Fruit fly (Drosophila melanogaster) whole organism, embryonic: ENCODE results near the gene CG1463.

ENCODE experiments used
- Ada2b ChIP-seq: fragments of 200-800 bp; sonication (Bioruptor generic); IDR thresholded peaks from 2 replicates; pipeline ENCODE4 v1.3.6; 2022; ENCODE audit warnings: missing biosample characterization, missing genetic modification characterization
- Aef1 ChIP-seq: fragments of 200-800 bp; sonication (Bioruptor generic); IDR thresholded peaks from 3 replicates; pipeline ENCODE4 v1.3.6; 2022; ENCODE audit warnings: missing biosample characterization, missing genetic modification characterization
- Asciz ChIP-seq: fragments of 200-800 bp; sonication (Bioruptor generic); optimal IDR thresholded peaks from 2 replicates; lab custom pipeline; 2017; ENCODE audit warnings: missing biosample characterization, mild to moderate bottlenecking, missing genetic modification characterization, missing genetic modification reagents
- Atf6 ChIP-seq: fragments of 200-800 bp; sonication (Bioruptor generic); IDR thresholded peaks from 2 replicates; pipeline ENCODE4 v1.3.6; 2022; ENCODE audit warnings: missing biosample characterization, missing genetic modification characterization
- C15 ChIP-seq: fragments of 200-800 bp; sonication (Bioruptor generic); IDR thresholded peaks from 3 replicates; pipeline ENCODE4 v1.3.6; 2022; ENCODE audit warnings: missing biosample characterization, missing genetic modification characterization
- CG10147 ChIP-seq: fragments of 200-800 bp; sonication (Bioruptor generic); optimal IDR thresholded peaks from 2 replicates; lab custom pipeline; 2019; ENCODE audit warnings: missing biosample characterization, mild to moderate bottlenecking, missing genetic modification characterization, moderate library complexity
- CG10462 ChIP-seq: fragments of 200-800 bp; sonication (Bioruptor generic); optimal IDR thresholded peaks from 2 replicates; lab custom pipeline; 2016; ENCODE audit warnings: missing biosample characterization, missing genetic modification characterization
- CG10565 ChIP-seq: fragments of 200-800 bp; sonication (Bioruptor generic); optimal IDR thresholded peaks from 3 replicates; lab custom pipeline; 2016; ENCODE audit warnings: missing biosample characterization, mild to moderate bottlenecking, missing genetic modification characterization
- CG10959 ChIP-seq: fragments of 200-800 bp; sonication (Bioruptor generic); IDR thresholded peaks from 2 replicates; pipeline ENCODE4 v1.3.6; 2022; ENCODE audit warnings: missing biosample characterization, missing genetic modification characterization
- CG13287 ChIP-seq: fragments of 200-800 bp; sonication (Bioruptor generic); IDR thresholded peaks from 2 replicates; pipeline ENCODE4 v1.3.6; 2022; ENCODE audit warnings: missing biosample characterization, missing genetic modification characterization; ENCODE audit not compliant: partially characterized antibody
- CG1647 ChIP-seq: fragments of 200-800 bp; sonication (Bioruptor generic); optimal IDR thresholded peaks from 3 replicates; lab custom pipeline; 2016; ENCODE audit warnings: missing biosample characterization, missing genetic modification characterization
- CG17612 ChIP-seq: fragments of 200-800 bp; sonication (Bioruptor generic); IDR thresholded peaks from 2 replicates; pipeline ENCODE4 v1.3.6; 2022; ENCODE audit warnings: missing biosample characterization, missing genetic modification characterization
- CG1792 ChIP-seq: fragments of 200-800 bp; sonication (Bioruptor generic); optimal IDR thresholded peaks from 2 replicates; lab custom pipeline; 2016; ENCODE audit warnings: missing biosample characterization, missing genetic modification characterization
- CG2129 ChIP-seq: fragments of 200-800 bp; sonication (Bioruptor generic); IDR thresholded peaks from 2 replicates; pipeline ENCODE4 v1.3.6; 2022; ENCODE audit warnings: missing biosample characterization, missing genetic modification characterization; ENCODE audit not compliant: partially characterized antibody
- CG3281 ChIP-seq: fragments of 200-800 bp; sonication (Bioruptor generic); optimal IDR thresholded peaks from 3 replicates; lab custom pipeline; 2017; ENCODE audit warnings: missing biosample characterization, mild to moderate bottlenecking, missing genetic modification characterization
- CG33557 ChIP-seq: fragments of 200-800 bp; sonication (Bioruptor generic); optimal IDR thresholded peaks from 2 replicates; lab custom pipeline; 2019; ENCODE audit warnings: missing biosample characterization, mild to moderate bottlenecking, missing genetic modification characterization, moderate library complexity
- CG5245 ChIP-seq: fragments of 200-800 bp; sonication (Bioruptor generic); optimal IDR thresholded peaks from 3 replicates; lab custom pipeline; 2016; ENCODE audit warnings: missing biosample characterization, missing genetic modification characterization
- Camta ChIP-seq: fragments of 200-800 bp; sonication (Bioruptor generic); optimal IDR thresholded peaks from 2 replicates; lab custom pipeline; 2016; ENCODE audit warnings: missing biosample characterization, missing genetic modification characterization
- CkIIα-i1 ChIP-seq: fragments of 200-800 bp; sonication (Bioruptor generic); IDR thresholded peaks from 2 replicates; pipeline ENCODE4 v1.3.6; 2022; ENCODE audit warnings: missing biosample characterization, missing genetic modification characterization
- D19B ChIP-seq: fragments of 200-800 bp; sonication (Bioruptor generic); optimal IDR thresholded peaks from 2 replicates; lab custom pipeline; 2017; ENCODE audit warnings: missing biosample characterization, mild to moderate bottlenecking, missing genetic modification characterization
- Dbx ChIP-seq: fragments of 200-800 bp; sonication (Bioruptor generic); IDR thresholded peaks from 3 replicates; pipeline ENCODE4 v1.3.6; 2022; ENCODE audit warnings: missing biosample characterization, missing genetic modification characterization
- ERR ChIP-seq: fragments of 200-800 bp; sonication (Bioruptor generic); optimal IDR thresholded peaks from 2 replicates; lab custom pipeline; 2016; ENCODE audit warnings: missing biosample characterization, missing genetic modification characterization
- HLH3B ChIP-seq: fragments of 200-800 bp; sonication (Bioruptor generic); IDR thresholded peaks from 2 replicates; pipeline ENCODE4 v1.3.6; 2022; ENCODE audit warnings: missing biosample characterization, missing genetic modification characterization
- Hr39 ChIP-seq: fragments of >200 bp; optimal IDR thresholded peaks from 2 replicates; lab custom pipeline; 2017
- Lim3 ChIP-seq: fragments of 200-800 bp; sonication (Bioruptor generic); IDR thresholded peaks from 2 replicates; pipeline ENCODE4 v1.3.6; 2022; ENCODE audit warnings: missing biosample characterization, missing genetic modification characterization
- MESR4 ChIP-seq: fragments of 200-800 bp; sonication (Bioruptor generic); optimal IDR thresholded peaks from 2 replicates; lab custom pipeline; 2018; ENCODE audit warnings: missing biosample characterization, mild to moderate bottlenecking, missing genetic modification characterization, moderate library complexity
- Max ChIP-seq: fragments of 200-800 bp; sonication (Bioruptor generic); optimal IDR thresholded peaks from 2 replicates; lab custom pipeline; 2016; ENCODE audit warnings: missing biosample characterization, mild to moderate bottlenecking, missing genetic modification characterization
- Mes4 ChIP-seq: fragments of 200-800 bp; sonication (Bioruptor generic); optimal IDR thresholded peaks from 2 replicates; lab custom pipeline; 2016; ENCODE audit warnings: missing biosample characterization, missing genetic modification characterization
- NC2α ChIP-seq: fragments of 200-800 bp; sonication (Bioruptor generic); optimal IDR thresholded peaks from 2 replicates; lab custom pipeline; 2016; ENCODE audit warnings: missing biosample characterization, missing genetic modification characterization
- NFAT ChIP-seq: fragments of 200-800 bp; sonication (Bioruptor generic); IDR thresholded peaks from 2 replicates; pipeline ENCODE4 v1.3.6; 2022; ENCODE audit warnings: missing biosample characterization, missing genetic modification characterization
- Scr ChIP-seq: fragments of 200-800 bp; sonication (Bioruptor generic); IDR thresholded peaks from 2 replicates; pipeline ENCODE4 v1.3.6; 2022; ENCODE audit warnings: missing biosample characterization, missing genetic modification characterization; ENCODE audit not compliant: partially characterized antibody
- Six4 ChIP-seq: fragments of 200-800 bp; sonication (Bioruptor generic); optimal IDR thresholded peaks from 2 replicates; lab custom pipeline; 2016; ENCODE audit warnings: missing biosample characterization, missing genetic modification characterization
- Sox102F ChIP-seq: fragments of 200-800 bp; sonication (Bioruptor generic); optimal IDR thresholded peaks from 2 replicates; lab custom pipeline; 2018; ENCODE audit warnings: missing biosample characterization, mild to moderate bottlenecking, missing genetic modification characterization, moderate library complexity
- Vsx1 ChIP-seq: fragments of 200-800 bp; sonication (Bioruptor generic); optimal IDR thresholded peaks from 2 replicates; lab custom pipeline; 2017; ENCODE audit warnings: missing biosample characterization, mild to moderate bottlenecking, missing genetic modification characterization, missing genetic modification reagents
- ap ChIP-seq: fragments of 200-800 bp; sonication (Bioruptor generic); IDR thresholded peaks from 2 replicates; pipeline ENCODE4 v1.3.6; 2022; ENCODE audit warnings: missing biosample characterization, missing genetic modification characterization
- ara ChIP-seq: fragments of 200-800 bp; sonication (Bioruptor generic); IDR thresholded peaks from 2 replicates; pipeline ENCODE4 v1.3.6; 2022; ENCODE audit warnings: missing biosample characterization, missing genetic modification characterization
- az2 ChIP-seq: fragments of 200-800 bp; sonication (Bioruptor generic); optimal IDR thresholded peaks from 3 replicates; lab custom pipeline; 2016; ENCODE audit warnings: missing biosample characterization, missing genetic modification characterization
- bowl ChIP-seq: fragments of 200-800 bp; sonication (Bioruptor generic); IDR thresholded peaks from 2 replicates; pipeline ENCODE4 v1.3.6; 2022; ENCODE audit warnings: missing biosample characterization, missing genetic modification characterization
- corto ChIP-seq: fragments of 200-800 bp; sonication (Bioruptor generic); optimal IDR thresholded peaks from 2 replicates; lab custom pipeline; 2016; ENCODE audit warnings: missing biosample characterization, mild to moderate bottlenecking, missing genetic modification characterization, moderate library complexity
- emc ChIP-seq: fragments of 200-800 bp; sonication (Bioruptor generic); optimal IDR thresholded peaks from 2 replicates; lab custom pipeline; 2016; ENCODE audit warnings: missing biosample characterization, missing genetic modification characterization
- exex ChIP-seq: fragments of 200-800 bp; sonication (Bioruptor generic); optimal IDR thresholded peaks from 4 replicates; lab custom pipeline; 2018; ENCODE audit warnings: missing biosample characterization, mild to moderate bottlenecking, missing genetic modification characterization, moderate library complexity
- ham ChIP-seq: fragments of 200-800 bp; sonication (Bioruptor generic); IDR thresholded peaks from 2 replicates; pipeline ENCODE4 v1.3.6; 2022; ENCODE audit warnings: missing biosample characterization, missing genetic modification characterization
- hb ChIP-seq: fragments of 200-800 bp; sonication (Bioruptor generic); IDR thresholded peaks from 3 replicates; pipeline ENCODE4 v1.3.6; 2022; ENCODE audit warnings: missing biosample characterization, missing genetic modification characterization; ENCODE audit not compliant: partially characterized antibody
- ind ChIP-seq: fragments of 200-800 bp; sonication (Bioruptor generic); optimal IDR thresholded peaks from 3 replicates; lab custom pipeline; 2016; ENCODE audit warnings: missing biosample characterization, missing genetic modification characterization
- lilli ChIP-seq: fragments of 200-800 bp; sonication (Bioruptor generic); optimal IDR thresholded peaks from 3 replicates; lab custom pipeline; 2016; ENCODE audit warnings: missing biosample characterization, missing genetic modification characterization
- mam ChIP-seq: fragments of 200-800 bp; sonication (Bioruptor generic); optimal IDR thresholded peaks from 3 replicates; lab custom pipeline; 2016; ENCODE audit warnings: missing biosample characterization, missing genetic modification characterization
- pros ChIP-seq: fragments of 200-800 bp; sonication (Bioruptor generic); optimal IDR thresholded peaks from 3 replicates; lab custom pipeline; 2019; ENCODE audit warnings: missing biosample characterization, mild to moderate bottlenecking, missing genetic modification characterization, moderate library complexity
- stc ChIP-seq: fragments of 200-800 bp; sonication (Bioruptor generic); IDR thresholded peaks from 2 replicates; pipeline ENCODE4 v1.3.6; 2022; ENCODE audit warnings: missing biosample characterization, missing genetic modification characterization
- sug ChIP-seq: fragments of 200-800 bp; optimal IDR thresholded peaks from 2 replicates; lab custom pipeline; 2019; ENCODE audit warnings: missing biosample characterization, mild to moderate bottlenecking, missing genetic modification characterization, moderate library complexity
- vfl ChIP-seq: fragments of 200-800 bp; sonication (Bioruptor generic); optimal IDR thresholded peaks from 2 replicates; lab custom pipeline; 2016; ENCODE audit warnings: missing biosample characterization, missing genetic modification characterization
- yki ChIP-seq: fragments of >200 bp; optimal IDR thresholded peaks from 3 replicates; lab custom pipeline; 2018
- zen2 ChIP-seq: fragments of 200-800 bp; sonication (Bioruptor generic); IDR thresholded peaks from 3 replicates; pipeline ENCODE4 v1.3.6; 2022; ENCODE audit warnings: missing biosample characterization, missing genetic modification characterization; ENCODE audit not compliant: partially characterized antibody

The CG1463 gene

dm6 chrX:12579506-12579999, 31.9 kb downstream of the CG1463 start (continued):
- TF ChIP-seq CG10147 (GFP tag; lab: Kevin White, UChicago) (peak; percentile 96), ap (GFP tag; lab: Robert Waterston, UW) (peak; percentile 86), MESR4 (GFP tag; lab: Kevin White, UChicago) (peak; percentile 10), CG10959 (GFP tag; lab: Robert Waterston, UW) (peak; percentile 76), Hr39 (lab: Kevin White, UChicago) (no peak), ham (peak; percentile 73), vfl (GFP tag; lab: Kevin White, UChicago) (peak; percentile 94), hb (no peak), Six4 (GFP tag; lab: Kevin White, UChicago) (peak; percentile 86), Camta (peak; percentile 62), CG13287 (GFP tag; lab: Robert Waterston, UW) (no peak), yki (no peak), zen2 (GFP tag; lab: Robert Waterston, UW) (no peak), CG10462 (GFP tag; lab: Kevin White, UChicago) (peak; percentile 87), Lim3 (GFP tag; lab: Robert Waterston, UW) (peak; percentile 71; the same call in 1 of the 2 replicates), Vsx1 (GFP tag; lab: Kevin White, UChicago) (peak; percentile 81), C15 (GFP tag; lab: Robert Waterston, UW) (peak; percentile 85), pros (GFP tag; lab: Kevin White, UChicago) (no peak), Max (GFP tag; lab: Kevin White, UChicago) (peak; percentile 95), emc (peak; percentile 92), ERR (GFP tag; lab: Kevin White, UChicago) (peak; percentile 28), exex (tag; lab: Kevin White, UChicago) (peak; percentile 75), CG3281 (peak; percentile 98), Aef1 (GFP tag; lab: Robert Waterston, UW) (peak; percentile 92), ara (peak; percentile 83), CG33557 (GFP tag; lab: Kevin White, UChicago) (peak; percentile 62), Scr (GFP tag; lab: Robert Waterston, UW) (no peak), Dbx (GFP tag; lab: Robert Waterston, UW) (peak; percentile 94), CG1792 (GFP tag; lab: Kevin White, UChicago) (peak; percentile 91), CG17612 (GFP tag; lab: Robert Waterston, UW) (peak; percentile 75), az2 (GFP tag; lab: Kevin White, UChicago) (peak; percentile 93), NC2α (GFP tag; lab: Kevin White, UChicago) (peak; percentile 85), mam (peak; percentile 85), HLH3B (GFP tag; lab: Robert Waterston, UW) (peak; percentile 92), CG2129 (GFP tag; lab: Robert Waterston, UW) (no peak), ind (GFP tag; lab: Kevin White, UChicago) (peak; percentile 94), NFAT (peak; percentile 84), CG10565 (GFP tag; lab: Kevin White, UChicago) (peak; percentile 82), bowl (GFP tag; lab: Robert Waterston, UW) (peak; percentile 84), lilli (GFP tag; lab: Kevin White, UChicago) (peak; percentile 97), Atf6 (peak; percentile 96), CkIIα-i1 (GFP tag; lab: Robert Waterston, UW) (no peak), Asciz (peak; percentile 96), Ada2b (GFP tag; lab: Robert Waterston, UW) (peak; percentile 93), CG5245 (GFP tag; lab: Kevin White, UChicago) (peak; percentile 81), stc (GFP tag; lab: Robert Waterston, UW) (peak; percentile 95), sug (peak; percentile 93), CG1647 (GFP tag; lab: Kevin White, UChicago) (peak; percentile 90), Sox102F (GFP tag; lab: Kevin White, UChicago) (peak; percentile 98), Mes4 (GFP tag; lab: Kevin White, UChicago) (peak; percentile 92), corto (GFP tag; lab: Kevin White, UChicago) (peak; percentile 89), D19B (peak; percentile 91)
